Worm (Caenorhabditis elegans) whole organism, mixed stage, embryonic: ENCODE results near the gene perm-5.

ENCODE experiments used
- blmp-1 ChIP-seq: fragments of 150-350 bp; optimal IDR thresholded peaks from 2 replicates; lab custom pipeline; 2014; ENCODE audit warnings: missing biosample characterization, missing genetic modification characterization
- ceh-39 ChIP-seq: fragments of 150-350 bp; optimal IDR thresholded peaks from 2 replicates; lab custom pipeline; 2014; ENCODE audit warnings: missing biosample characterization, missing genetic modification characterization
- ces-1 ChIP-seq: fragments of 150-350 bp; optimal IDR thresholded peaks from 2 replicates; lab custom pipeline; 2014; ENCODE audit warnings: missing biosample characterization, missing genetic modification reagents, missing genetic modification characterization
- cnd-1 ChIP-seq: fragments of 200-800 bp; sonication (Bioruptor generic); optimal IDR thresholded peaks from 2 replicates; lab custom pipeline; 2018; ENCODE audit warnings: mild to moderate bottlenecking, missing genetic modification characterization, missing compliant biosample characterization
- ham-2 ChIP-seq: fragments of 200-800 bp; sonication (Bioruptor generic); optimal IDR thresholded peaks from 2 replicates; lab custom pipeline; 2018; ENCODE audit warnings: mild to moderate bottlenecking, missing genetic modification characterization, missing compliant biosample characterization
- lin-13 ChIP-seq: fragments of 150-350 bp; optimal IDR thresholded peaks from 2 replicates; lab custom pipeline; 2014; ENCODE audit warnings: missing biosample characterization, missing genetic modification characterization
- mls-2 ChIP-seq: sonication (generic microtip); optimal IDR thresholded peaks from 2 replicates; lab custom pipeline; 2016; ENCODE audit warnings: mild to moderate bottlenecking, missing genetic modification characterization, moderate library complexity, missing compliant biosample characterization
- nhr-12 ChIP-seq: fragments of 150-350 bp; optimal IDR thresholded peaks from 2 replicates; lab custom pipeline; 2014; ENCODE audit warnings: missing biosample characterization, missing genetic modification characterization
- nhr-237 ChIP-seq: fragments of 150-350 bp; optimal IDR thresholded peaks from 2 replicates; lab custom pipeline; 2014; ENCODE audit warnings: missing biosample characterization, missing genetic modification characterization
- nhr-28 ChIP-seq: fragments of 150-350 bp; optimal IDR thresholded peaks from 2 replicates; lab custom pipeline; 2014; ENCODE audit warnings: missing biosample characterization, missing genetic modification characterization
- sptf-1 ChIP-seq: sonication (generic microtip); optimal IDR thresholded peaks from 2 replicates; lab custom pipeline; 2017; ENCODE audit warnings: mild to moderate bottlenecking, missing genetic modification characterization, moderate library complexity, missing compliant biosample characterization
- tbx-8 ChIP-seq: fragments of 200-800 bp; sonication (Bioruptor generic); optimal IDR thresholded peaks from 2 replicates; lab custom pipeline; 2018; ENCODE audit warnings: mild to moderate bottlenecking, missing genetic modification characterization, moderate library complexity, missing compliant biosample characterization
- ztf-11 ChIP-seq: fragments of 150-350 bp; optimal IDR thresholded peaks from 2 replicates; lab custom pipeline; 2014; ENCODE audit warnings: missing biosample characterization, missing genetic modification characterization

- TF ChIP-seq ztf-11 (tag; lab: Kevin White, UChicago) (no peak), mls-2 (tag; lab: Kevin White, UChicago) (no peak), ham-2 (no peak), blmp-1 (no peak), sptf-1 (tag; lab: Kevin White, UChicago) (no peak), lin-13 (tag; lab: Kevin White, UChicago) (no peak), cnd-1 (tag; lab: Kevin White, UChicago) (no peak), tbx-8 (GFP tag; lab: Kevin White, UChicago) (no peak), nhr-237 (no peak), nhr-12 (tag; lab: Kevin White, UChicago) (no peak), ceh-39 (tag; lab: Kevin White, UChicago) (no peak), nhr-28 (tag; lab: Kevin White, UChicago) (no peak), ces-1 (GFP tag; lab: Kevin White, UChicago) (no peak)
These were observed 43.8 kb downstream of the perm-5 start for ce11 chrIV:5659461-5659860.
